Fruit fly (Drosophila melanogaster) whole organism, embryonic: ENCODE measurements around the gene CG4133.

Experiments
- Atf-2 ChIP-seq: fragments of 200-800 bp; sonication (Bioruptor generic); optimal IDR thresholded peaks from 2 replicates; lab custom pipeline; 2016; ENCODE audit warnings: missing biosample characterization, missing genetic modification characterization
- Bgb ChIP-seq: fragments of 200-800 bp; sonication (Bioruptor generic); IDR thresholded peaks from 2 replicates; pipeline ENCODE4 v1.3.6; 2022; ENCODE audit warnings: missing biosample characterization, missing genetic modification characterization; ENCODE audit not compliant: partially characterized antibody
- CG10321 ChIP-seq: fragments of 200-800 bp; sonication (Bioruptor generic); IDR thresholded peaks from 2 replicates; pipeline ENCODE4 v1.3.6; 2022; ENCODE audit warnings: missing biosample characterization, missing genetic modification characterization
- CG11093 ChIP-seq: fragments of 200-800 bp; sonication (Bioruptor generic); IDR thresholded peaks from 3 replicates; pipeline ENCODE4 v1.3.6; 2022; ENCODE audit warnings: missing biosample characterization, missing genetic modification characterization
- CG12155 ChIP-seq: fragments of 200-800 bp; sonication (Bioruptor generic); optimal IDR thresholded peaks from 3 replicates; lab custom pipeline; 2016; ENCODE audit warnings: missing biosample characterization, missing genetic modification characterization
- CG12769 ChIP-seq: fragments of 200-800 bp; sonication (Bioruptor generic); optimal IDR thresholded peaks from 2 replicates; lab custom pipeline; 2019; ENCODE audit warnings: missing biosample characterization, mild to moderate bottlenecking, missing genetic modification characterization, moderate library complexity
- CG14050 ChIP-seq: fragments of 200-800 bp; sonication (Bioruptor generic); IDR thresholded peaks from 3 replicates; pipeline ENCODE4 v1.3.6; 2022; ENCODE audit warnings: missing biosample characterization, missing genetic modification characterization
- CG15514 ChIP-seq: fragments of 200-800 bp; sonication (Bioruptor generic); optimal IDR thresholded peaks from 3 replicates; lab custom pipeline; 2017; ENCODE audit warnings: missing biosample characterization, missing genetic modification characterization, mild to moderate bottlenecking, moderate library complexity, missing genetic modification reagents
- CG3726 ChIP-seq: fragments of 200-800 bp; sonication (Bioruptor generic); IDR thresholded peaks from 3 replicates; pipeline ENCODE4, ENCODE4 v1.3.6; 2022; ENCODE audit warnings: missing biosample characterization, missing genetic modification characterization
- CG4404 ChIP-seq: fragments of 200-800 bp; sonication (Bioruptor generic); IDR thresholded peaks from 2 replicates; pipeline ENCODE4 v1.3.6; 2022; ENCODE audit warnings: missing biosample characterization, missing genetic modification characterization
- CG4707 ChIP-seq: fragments of 200-800 bp; sonication (Bioruptor generic); optimal IDR thresholded peaks from 2 replicates; lab custom pipeline; 2018; ENCODE audit warnings: missing biosample characterization, mild to moderate bottlenecking, missing genetic modification characterization, moderate library complexity
- CG7745 ChIP-seq: fragments of 200-800 bp; sonication (Bioruptor generic); optimal IDR thresholded peaks from 2 replicates; lab custom pipeline; 2018; ENCODE audit warnings: missing biosample characterization, mild to moderate bottlenecking, missing genetic modification characterization, moderate library complexity
- CG7963 ChIP-seq: fragments of 200-800 bp; sonication (Bioruptor generic); IDR thresholded peaks from 3 replicates; pipeline ENCODE4 v1.3.6; 2022; ENCODE audit warnings: missing biosample characterization, missing genetic modification characterization; ENCODE audit not compliant: partially characterized antibody
- CG8290 ChIP-seq, 3 experiments: fragments of 200-800 bp; sonication (Bioruptor generic); optimal IDR thresholded peaks; 2 replicates each; lab custom pipeline; 2016 to 2019; ENCODE audit warnings: missing biosample characterization in 3 of 3, missing genetic modification characterization in 3 of 3, mild to moderate bottlenecking in 2 of 3, moderate library complexity in 1 of 3
- CG9817 ChIP-seq: fragments of 200-800 bp; sonication (Bioruptor generic); optimal IDR thresholded peaks from 2 replicates; lab custom pipeline; 2018; ENCODE audit warnings: missing biosample characterization, mild to moderate bottlenecking, missing genetic modification characterization, moderate library complexity
- CHES-1-like ChIP-seq: fragments of 200-800 bp; sonication (Bioruptor generic); optimal IDR thresholded peaks from 2 replicates; lab custom pipeline; 2016; ENCODE audit warnings: missing biosample characterization, missing genetic modification characterization
- Chrac-16 ChIP-seq: fragments of 200-800 bp; sonication (Bioruptor generic); optimal IDR thresholded peaks from 3 replicates; lab custom pipeline; 2016; ENCODE audit warnings: missing biosample characterization, missing genetic modification characterization
- Dref ChIP-seq: fragments of 200-800 bp; sonication (Bioruptor generic); IDR thresholded peaks from 2 replicates; pipeline ENCODE4 v1.3.6; 2022; ENCODE audit warnings: missing biosample characterization, missing genetic modification characterization
- H2.0 ChIP-seq: fragments of 200-800 bp; sonication (Bioruptor generic); IDR thresholded peaks from 2 replicates; pipeline ENCODE4 v1.3.6; 2022; ENCODE audit warnings: missing biosample characterization, missing genetic modification characterization
- HHEX ChIP-seq: fragments of 200-800 bp; sonication (Bioruptor generic); optimal IDR thresholded peaks from 3 replicates; lab custom pipeline; 2017; ENCODE audit warnings: missing biosample characterization, mild to moderate bottlenecking, missing genetic modification characterization, missing genetic modification reagents
- HLH3B ChIP-seq: fragments of 200-800 bp; sonication (Bioruptor generic); IDR thresholded peaks from 2 replicates; pipeline ENCODE4 v1.3.6; 2022; ENCODE audit warnings: missing biosample characterization, missing genetic modification characterization
- Hr3 ChIP-seq: fragments of 200-800 bp; sonication (Bioruptor generic); optimal IDR thresholded peaks from 3 replicates; lab custom pipeline; 2016; ENCODE audit warnings: missing biosample characterization, missing genetic modification characterization
- Hsf ChIP-seq: fragments of 200-800 bp; sonication (Bioruptor generic); optimal IDR thresholded peaks from 3 replicates; lab custom pipeline; 2016; ENCODE audit warnings: missing biosample characterization, missing genetic modification characterization
- Meics ChIP-seq: fragments of 200-800 bp; sonication (Bioruptor generic); optimal IDR thresholded peaks from 2 replicates; lab custom pipeline; 2017; ENCODE audit warnings: missing biosample characterization, mild to moderate bottlenecking, missing genetic modification characterization
- Mes4 ChIP-seq: fragments of 200-800 bp; sonication (Bioruptor generic); optimal IDR thresholded peaks from 2 replicates; lab custom pipeline; 2016; ENCODE audit warnings: missing biosample characterization, missing genetic modification characterization
- NC2β ChIP-seq: fragments of 200-800 bp; sonication (Bioruptor generic); optimal IDR thresholded peaks from 2 replicates; lab custom pipeline; 2016; ENCODE audit warnings: missing biosample characterization, missing genetic modification characterization
- Nf-YB ChIP-seq: fragments of 200-800 bp; sonication (Bioruptor generic); optimal IDR thresholded peaks from 3 replicates; lab custom pipeline; 2019; ENCODE audit warnings: missing biosample characterization, mild to moderate bottlenecking, missing genetic modification characterization, moderate library complexity
- Oaz ChIP-seq: fragments of 200-800 bp; sonication (Bioruptor generic); IDR thresholded peaks from 2 replicates; pipeline ENCODE4 v1.3.6; 2022; ENCODE audit warnings: missing biosample characterization, missing genetic modification characterization
- Opbp ChIP-seq: fragments of 200-800 bp; sonication (Bioruptor generic); IDR thresholded peaks from 3 replicates; pipeline ENCODE4 v1.3.6; 2022; ENCODE audit warnings: missing biosample characterization, missing genetic modification characterization; ENCODE audit not compliant: partially characterized antibody
- Rfx ChIP-seq: fragments of 200-800 bp; sonication (Bioruptor generic); IDR thresholded peaks from 2 replicates; pipeline ENCODE4 v1.3.6; 2022; ENCODE audit warnings: missing biosample characterization, missing genetic modification characterization
- Sox100B ChIP-seq: fragments of 200-800 bp; sonication (Bioruptor generic); optimal IDR thresholded peaks from 3 replicates; lab custom pipeline; 2018; ENCODE audit warnings: missing biosample characterization, mild to moderate bottlenecking, missing genetic modification characterization
- Tbp ChIP-seq: fragments of >200 bp; optimal IDR thresholded peaks from 2 replicates; lab custom pipeline; 2018; ENCODE audit warnings: missing biosample characterization, missing genetic modification characterization
- Xbp1 ChIP-seq: fragments of 200-800 bp; sonication (Bioruptor generic); optimal IDR thresholded peaks from 3 replicates; lab custom pipeline; 2016; ENCODE audit warnings: missing biosample characterization, mild to moderate bottlenecking, missing genetic modification characterization
- aop ChIP-seq: fragments of 200-800 bp; sonication (Bioruptor generic); IDR thresholded peaks from 2 replicates; pipeline ENCODE4 v1.3.6; 2022; ENCODE audit warnings: missing biosample characterization, missing genetic modification characterization
- ato ChIP-seq: fragments of 200-800 bp; sonication (Bioruptor generic); IDR thresholded peaks from 2 replicates; pipeline ENCODE4 v1.3.6; 2022; ENCODE audit warnings: missing biosample characterization, missing genetic modification characterization; ENCODE audit not compliant: partially characterized antibody
- bbx ChIP-seq: fragments of 200-800 bp; sonication (Bioruptor generic); IDR thresholded peaks from 2 replicates; pipeline ENCODE4 v1.3.6; 2022; ENCODE audit warnings: missing biosample characterization, missing genetic modification characterization; ENCODE audit not compliant: partially characterized antibody
- bigmax ChIP-seq: fragments of 200-800 bp; sonication (Bioruptor generic); optimal IDR thresholded peaks from 2 replicates; lab custom pipeline; 2018; ENCODE audit warnings: missing biosample characterization, mild to moderate bottlenecking, missing genetic modification characterization
- ci ChIP-seq: fragments of 200-800 bp; sonication (Bioruptor generic); IDR thresholded peaks from 3 replicates; pipeline ENCODE4 v1.3.6; 2022; ENCODE audit warnings: missing biosample characterization, missing genetic modification characterization
- dati ChIP-seq: fragments of 200-800 bp; sonication (Bioruptor generic); IDR thresholded peaks from 2 replicates; pipeline ENCODE4 v1.3.6; 2022; ENCODE audit warnings: missing biosample characterization, missing genetic modification characterization
- dimm ChIP-seq: fragments of 200-800 bp; sonication (Bioruptor generic); IDR thresholded peaks from 2 replicates; pipeline ENCODE4 v1.3.6; 2022; ENCODE audit warnings: missing biosample characterization, missing genetic modification characterization
- dmrt99B ChIP-seq: fragments of 200-800 bp; sonication (Bioruptor generic); optimal IDR thresholded peaks from 2 replicates; lab custom pipeline; 2018; ENCODE audit warnings: missing biosample characterization, mild to moderate bottlenecking, missing genetic modification characterization, moderate library complexity
- grn ChIP-seq: fragments of 200-800 bp; sonication (Bioruptor generic); optimal IDR thresholded peaks from 3 replicates; lab custom pipeline; 2017; ENCODE audit warnings: missing biosample characterization, missing genetic modification characterization
- nau ChIP-seq: fragments of 200-800 bp; sonication (Bioruptor generic); optimal IDR thresholded peaks from 3 replicates; lab custom pipeline; 2017; ENCODE audit warnings: missing biosample characterization, mild to moderate bottlenecking, missing genetic modification characterization, missing genetic modification reagents
- nom ChIP-seq: fragments of 200-800 bp; sonication (Bioruptor generic); optimal IDR thresholded peaks from 2 replicates; lab custom pipeline; 2017; ENCODE audit warnings: missing biosample characterization, missing genetic modification characterization, mild to moderate bottlenecking, moderate library complexity, missing genetic modification reagents
- stwl ChIP-seq: fragments of 200-800 bp; sonication (Bioruptor generic); optimal IDR thresholded peaks from 3 replicates; lab custom pipeline; 2018; ENCODE audit warnings: missing biosample characterization, mild to moderate bottlenecking, missing genetic modification characterization, moderate library complexity
- sug ChIP-seq: fragments of 200-800 bp; optimal IDR thresholded peaks from 2 replicates; lab custom pipeline; 2019; ENCODE audit warnings: missing biosample characterization, mild to moderate bottlenecking, missing genetic modification characterization, moderate library complexity
- trh ChIP-seq: fragments of 200-800 bp; sonication (Bioruptor generic); optimal IDR thresholded peaks from 2 replicates; lab custom pipeline; 2016; ENCODE audit warnings: missing biosample characterization, missing genetic modification characterization
- tup ChIP-seq: fragments of 200-800 bp; sonication (Bioruptor generic); optimal IDR thresholded peaks from 2 replicates; lab custom pipeline; 2016; ENCODE audit warnings: missing biosample characterization, mild to moderate bottlenecking, missing genetic modification characterization, moderate library complexity
- zfh2 ChIP-seq: fragments of 200-800 bp; sonication (Bioruptor generic); optimal IDR thresholded peaks from 2 replicates; lab custom pipeline; 2016; ENCODE audit warnings: missing biosample characterization, missing genetic modification characterization

CG4133 gene

DNA sequence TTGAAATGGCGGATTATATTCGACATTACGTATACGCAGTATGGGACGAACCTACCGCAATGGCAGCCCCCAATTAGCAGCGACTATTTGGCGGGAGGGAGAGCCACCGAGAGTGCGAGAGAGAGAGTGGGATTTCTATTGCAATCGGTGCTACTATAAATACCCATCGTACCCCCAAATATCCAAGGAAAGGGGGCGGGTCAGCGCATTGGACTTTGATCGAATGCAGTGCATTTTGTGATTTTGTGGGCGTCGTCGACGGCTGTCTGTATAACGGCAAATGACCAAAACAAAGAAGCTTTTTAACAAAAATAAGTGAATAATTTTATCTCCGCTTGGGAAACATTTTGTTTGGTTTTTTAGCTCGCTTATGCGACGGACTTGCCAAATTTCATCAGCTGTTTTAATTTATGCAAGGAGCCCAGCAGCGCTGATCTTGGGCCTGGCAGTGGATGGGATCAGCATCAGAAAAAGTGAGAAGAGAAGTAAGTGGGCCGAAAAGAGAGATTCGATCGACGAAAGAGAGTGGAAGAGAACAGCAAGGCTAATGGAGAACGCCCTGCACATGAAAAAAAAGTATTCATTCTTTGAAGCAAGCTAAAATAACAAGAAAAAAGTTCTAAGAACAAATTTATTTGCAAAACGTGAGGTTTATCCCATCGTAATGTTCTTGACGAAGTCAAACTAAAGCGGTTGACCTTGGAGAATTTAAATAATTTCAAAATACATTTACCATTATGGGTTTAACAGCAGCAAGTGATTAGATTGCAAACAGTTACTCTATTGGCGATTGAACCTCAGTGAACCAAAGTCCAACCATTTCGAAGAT lies 32.6 kb downstream of the CG4133 start (continued):
- TF ChIP-seq Meics (peak; percentile 22), dimm (GFP tag; lab: Robert Waterston, UW) (no peak), CG4404 (GFP tag; lab: Robert Waterston, UW) (no peak), NC2β (GFP tag; lab: Kevin White, UChicago) (peak; percentile 58), dati (GFP tag; lab: Robert Waterston, UW) (no peak), dmrt99B (tag; lab: Kevin White, UChicago) (peak; percentile 45), CG3726 (GFP tag; lab: Robert Waterston, UW) (0 out of 3 replicates have a peak, but pooled peaks have one; percentile 12), bigmax (GFP tag; lab: Kevin White, UChicago) (no peak), H2.0 (GFP tag; lab: Robert Waterston, UW) (no peak), CG12769 (tag; lab: Kevin White, UChicago) (no peak), Hsf (GFP tag; lab: Kevin White, UChicago) (no peak), HLH3B (GFP tag; lab: Robert Waterston, UW) (peak; percentile 22; the same call in 1 of the 2 replicates), trh (no peak), ato (GFP tag; lab: Robert Waterston, UW) (no peak), stwl (tag; lab: Kevin White, UChicago) (no peak), CG10321 (GFP tag; lab: Robert Waterston, UW) (no peak), sug (tag; lab: Kevin White, UChicago) (peak; percentile 5), Tbp (GFP tag; lab: Kevin White, UChicago) (no peak), CG14050 (no peak), tup (GFP tag; lab: Kevin White, UChicago) (no peak), CG15514 (peak; percentile 12), Atf-2 (GFP tag; lab: Kevin White, UChicago) (peak; percentile 31), Oaz (GFP tag; lab: Robert Waterston, UW) (no peak), CG7963 (no peak), Dref (GFP tag; lab: Robert Waterston, UW) (no peak), nom (GFP tag; lab: Kevin White, UChicago) (peak; percentile 52), Chrac-16 (no peak), Xbp1 (GFP tag; lab: Kevin White, UChicago) (peak; percentile 23), CG4707 (GFP tag; lab: Kevin White, UChicago) (no peak), grn (GFP tag; lab: Kevin White, UChicago) (no peak), Hr3 (GFP tag; lab: Kevin White, UChicago) (peak; percentile 20), CG9817 (tag; lab: Kevin White, UChicago) (no peak), nau (no peak), Bgb (GFP tag; lab: Robert Waterston, UW) (no peak), CG7745 (tag; lab: Kevin White, UChicago) (no peak), aop (GFP tag; lab: Robert Waterston, UW) (no peak), Sox100B (GFP tag; lab: Kevin White, UChicago) (peak; percentile 38), Mes4 (GFP tag; lab: Kevin White, UChicago) (no peak), HHEX (no peak), CG11093 (no peak), Opbp (GFP tag; lab: Robert Waterston, UW) (no peak), CG8290 (GFP tag; optimal IDR thresholded peaks at IDR 0.05; lab: Kevin White, UChicago) (no peak), CG8290 (tag; optimal IDR thresholded peaks at IDR 0.05; lab: Kevin White, UChicago) (no peak), Nf-YB (GFP tag; lab: Kevin White, UChicago) (no peak), CHES-1-like (GFP tag; lab: Kevin White, UChicago) (no peak), CG12155 (GFP tag; lab: Kevin White, UChicago) (peak; percentile 35), bbx (GFP tag; lab: Robert Waterston, UW) (no peak), zfh2 (no peak), Rfx (0 out of 2 replicates have a peak, but pooled peaks have one; percentile 41), ci (no peak)
